Fruit fly (Drosophila melanogaster): ENCODE results near the gene Lk6.
A peak's percentile ranks its signal among the peaks of the same experiment; 100 is the strongest.

Lk6 gene

DNA sequence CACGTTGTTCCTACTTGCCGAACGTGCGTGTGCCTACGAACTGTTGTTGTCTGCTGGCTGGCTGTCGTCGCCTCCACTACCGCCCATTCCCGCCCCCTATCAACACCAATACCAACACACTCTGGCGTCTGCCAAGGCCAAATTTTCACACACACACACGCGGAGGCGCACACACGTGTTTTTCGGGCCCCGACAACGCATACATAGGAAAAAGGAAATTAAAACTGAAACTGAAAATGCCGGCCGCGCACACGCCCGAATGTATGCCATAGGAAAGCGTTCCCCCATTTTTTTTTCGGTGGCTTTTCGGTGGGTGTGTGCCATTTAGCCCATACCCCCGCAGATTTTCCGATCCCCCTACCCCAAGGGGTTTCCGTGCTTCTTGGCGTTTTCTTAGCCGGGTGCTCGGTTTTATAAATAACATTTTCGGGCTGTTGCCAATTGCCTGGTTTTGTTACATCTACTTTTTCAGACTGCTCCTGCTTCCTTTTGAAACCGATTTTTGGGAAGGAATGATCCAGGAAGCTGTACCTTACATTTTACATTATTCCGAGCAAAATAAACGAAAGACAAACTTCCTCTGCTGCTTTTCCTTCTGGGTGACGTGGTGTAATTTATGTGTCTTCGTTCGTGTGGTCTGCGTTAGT, 8.0 kb upstream of the Lk6 start (continued):
- TF ChIP-seq Hr51 (GFP tag; optimal IDR thresholded peaks at IDR 0.05): no peak
- no peak for TF ChIP-seq CG18599 (GFP tag; optimal IDR thresholded peaks at IDR 0.05)
- no peak for TF ChIP-seq eve (GFP tag; optimal IDR thresholded peaks at IDR 0.05)
- no peak for TF ChIP-seq Scr (GFP tag; IDR thresholded peaks at IDR 0.05; ENCODE audit: partially characterized antibody)
- no peak for TF ChIP-seq ac (GFP tag; optimal IDR thresholded peaks at IDR 0.05)
- TF ChIP-seq CG8290 (GFP tag; optimal IDR thresholded peaks at IDR 0.05): no peak
- peak in 1 of 2 experiments; percentile 3 for TF ChIP-seq CG8290 (tag; optimal IDR thresholded peaks at IDR 0.05)
- no peak for TF ChIP-seq Jarid2 (GFP tag; optimal IDR thresholded peaks at IDR 0.05)
- no peak for TF ChIP-seq fd64A (GFP tag; optimal IDR thresholded peaks at IDR 0.05)
- TF ChIP-seq grn (GFP tag; optimal IDR thresholded peaks at IDR 0.05): no peak
- TF ChIP-seq Atf6 (GFP tag; IDR thresholded peaks at IDR 0.05): no peak
- no peak for TF ChIP-seq CG9727 (GFP tag; optimal IDR thresholded peaks at IDR 0.05)
- TF ChIP-seq CG4854 (GFP tag; optimal IDR thresholded peaks at IDR 0.05): no peak
- no peak for TF ChIP-seq CG32532 (GFP tag; IDR thresholded peaks at IDR 0.05)
- TF ChIP-seq Ravus (GFP tag; IDR thresholded peaks at IDR 0.05): no peak
- TF ChIP-seq Oaz (GFP tag; IDR thresholded peaks at IDR 0.05): no peak
- no peak for TF ChIP-seq so (GFP tag; IDR thresholded peaks at IDR 0.05)
- no peak for TF ChIP-seq chinmo (GFP tag; IDR thresholded peaks at IDR 0.05; ENCODE audit: partially characterized antibody)
- no peak for TF ChIP-seq CG4282 (GFP tag; optimal IDR thresholded peaks at IDR 0.05)
- peak; percentile 36; the same call in 1 of the 2 replicates for TF ChIP-seq crol (GFP tag; IDR thresholded peaks at IDR 0.05)
- no peak for TF ChIP-seq CG2120 (GFP tag; optimal IDR thresholded peaks at IDR 0.05)
- no peak for TF ChIP-seq sens-2 (GFP tag; IDR thresholded peaks at IDR 0.05)
- no peak for TF ChIP-seq slou (GFP tag; optimal IDR thresholded peaks at IDR 0.05)
- no peak for TF ChIP-seq CG17359 (tag; optimal IDR thresholded peaks at IDR 0.05)
- TF ChIP-seq bab2 (GFP tag; optimal IDR thresholded peaks at IDR 0.05): no peak
- TF ChIP-seq Deaf1 (tag; optimal IDR thresholded peaks at IDR 0.05): peak; percentile 43

DNA sequence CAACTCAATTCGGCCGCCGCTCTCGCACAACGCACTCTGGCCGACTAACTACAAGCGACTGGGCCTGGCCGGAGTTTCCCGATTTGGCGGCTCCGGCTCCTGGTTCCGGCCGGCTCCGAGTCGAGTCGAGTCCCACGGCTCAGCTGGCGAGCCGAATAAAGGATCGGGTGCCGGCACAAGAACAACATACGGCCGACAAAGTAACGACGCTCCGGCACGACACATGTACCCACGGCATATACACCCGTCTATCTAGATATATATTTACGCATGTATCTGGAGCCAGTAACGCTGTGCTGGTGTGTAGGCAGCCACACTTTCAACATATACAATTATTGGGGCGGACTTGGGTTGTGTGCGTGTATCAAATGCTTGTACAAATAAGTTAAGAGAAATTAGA, 7.2 kb upstream of the Lk6 start:
- TF ChIP-seq Med (GFP tag) (peak; percentile 62), CG9727 (GFP tag; optimal IDR thresholded peaks at IDR 0.05) (no peak), grau (tag; optimal IDR thresholded peaks at IDR 0.05) (no peak), ab (GFP tag; optimal IDR thresholded peaks at IDR 0.05) (no peak), CG6689 (GFP tag; IDR thresholded peaks at IDR 0.05) (0 out of 2 replicates have a peak, but pooled peaks have one; percentile 7), CG13894 (tag; optimal IDR thresholded peaks at IDR 0.05) (peak; percentile 42), corto (GFP tag; optimal IDR thresholded peaks at IDR 0.05) (no peak), Hand (GFP tag; optimal IDR thresholded peaks at IDR 0.05) (no peak), tio (GFP tag; optimal IDR thresholded peaks at IDR 0.05) (no peak), Dek (tag; optimal IDR thresholded peaks at IDR 0.05) (no peak), maf-S (GFP tag; optimal IDR thresholded peaks at IDR 0.05) (no peak), gem (tag; optimal IDR thresholded peaks at IDR 0.05) (no peak), Ravus (GFP tag; IDR thresholded peaks at IDR 0.05) (no peak), tgo (GFP tag; IDR thresholded peaks at IDR 0.05) (no peak), CG34422 (GFP tag; IDR thresholded peaks at IDR 0.05) (no peak), CG15514 (GFP tag; optimal IDR thresholded peaks at IDR 0.05) (peak; percentile 39), ato (GFP tag; IDR thresholded peaks at IDR 0.05; ENCODE audit: partially characterized antibody) (no peak), sim (GFP tag; IDR thresholded peaks at IDR 0.05) (no peak), inv (GFP tag; IDR thresholded peaks at IDR 0.05; ENCODE audit: partially characterized antibody) (no peak), kay (GFP tag; optimal IDR thresholded peaks at IDR 0.05) (no peak), CG9437 (GFP tag; optimal IDR thresholded peaks at IDR 0.05) (no peak), Hr78 (GFP tag; optimal IDR thresholded peaks at IDR 0.05) (no peak), Deaf1 (tag; optimal IDR thresholded peaks at IDR 0.05) (peak; percentile 57), CG32767 (GFP tag; IDR thresholded peaks at IDR 0.05) (0 out of 2 replicates have a peak, but pooled peaks have one; percentile 25), HLH54F (GFP tag; optimal IDR thresholded peaks at IDR 0.05) (no peak), tap (tag; optimal IDR thresholded peaks at IDR 0.05) (no peak), kni (GFP tag; optimal IDR thresholded peaks at IDR 0.05) (no peak)
